Fruit fly (Drosophila melanogaster): ENCODE results near the gene CG7606.

DNA sequence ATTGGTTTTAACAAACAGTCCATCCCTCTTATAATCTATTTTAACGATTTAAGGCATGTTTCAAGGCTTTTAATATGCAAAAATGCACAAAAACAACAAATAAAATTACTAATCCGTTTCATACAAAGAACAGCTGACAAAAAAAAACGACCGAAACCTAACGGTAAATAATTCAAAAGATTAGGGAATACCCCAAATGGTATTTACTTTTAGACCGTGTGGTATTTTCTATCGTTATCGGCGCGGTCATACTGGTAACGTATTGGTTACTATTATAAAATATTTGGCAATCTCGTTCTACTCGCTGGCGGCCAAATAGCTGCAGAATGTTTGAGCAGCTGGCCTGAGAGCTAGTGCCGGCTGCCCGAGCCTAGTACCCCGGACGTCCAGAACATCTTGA lies 9.5 kb downstream of the CG7606 start, which contains the start of gene sll:
- TF ChIP-seq usp (GFP tag; optimal IDR thresholded peaks at IDR 0.05): no peak
- no peak for TF ChIP-seq brk (GFP tag; optimal IDR thresholded peaks at IDR 0.05)
- TF ChIP-seq ey (GFP tag; optimal IDR thresholded peaks at IDR 0.05): no peak
- TF ChIP-seq Vsx2 (GFP tag; optimal IDR thresholded peaks at IDR 0.05; ENCODE audit: partially characterized antibody): no peak
- no peak for TF ChIP-seq jim (GFP tag; optimal IDR thresholded peaks at IDR 0.05)
- TF ChIP-seq Mio (GFP tag; optimal IDR thresholded peaks at IDR 0.05): no peak
- TF ChIP-seq tai (GFP tag; optimal IDR thresholded peaks at IDR 0.05): no peak
- no peak for TF ChIP-seq Myc (optimal IDR thresholded peaks at IDR 0.05)
